Fruit fly (Drosophila melanogaster) whole organism, embryonic: Measurements from ENCODE around the gene Tim8.

ENCODE experiments used
- CG1024 ChIP-seq: fragments of 200-800 bp; sonication (Bioruptor generic); IDR thresholded peaks from 2 replicates; pipeline ENCODE4 v1.3.6; 2022; ENCODE audit warnings: missing biosample characterization, missing genetic modification characterization
- CG11504 ChIP-seq: fragments of 200-800 bp; sonication (Bioruptor generic); optimal IDR thresholded peaks from 3 replicates; lab custom pipeline; 2019; ENCODE audit warnings: missing biosample characterization, mild to moderate bottlenecking, missing genetic modification characterization, moderate library complexity
- CG11695 ChIP-seq: fragments of 200-800 bp; sonication (Bioruptor generic); IDR thresholded peaks from 3 replicates; pipeline ENCODE4 v1.3.6; 2022; ENCODE audit warnings: missing biosample characterization, missing genetic modification characterization
- CG12659 ChIP-seq: fragments of 200-800 bp; sonication (Bioruptor generic); optimal IDR thresholded peaks from 3 replicates; lab custom pipeline; 2017; ENCODE audit warnings: mild to moderate bottlenecking, missing biosample characterization, missing genetic modification reagents, missing genetic modification characterization
- CG1529 ChIP-seq: fragments of 200-800 bp; sonication (Bioruptor generic); optimal IDR thresholded peaks from 3 replicates; lab custom pipeline; 2018; ENCODE audit warnings: missing biosample characterization, missing genetic modification characterization
- CG15696 ChIP-seq: fragments of 200-800 bp; sonication (Bioruptor generic); optimal IDR thresholded peaks from 2 replicates; lab custom pipeline; 2019; ENCODE audit warnings: missing biosample characterization, mild to moderate bottlenecking, missing genetic modification characterization, moderate library complexity
- CG32767 ChIP-seq: fragments of 200-800 bp; sonication (Bioruptor generic); IDR thresholded peaks from 2 replicates; pipeline ENCODE4 v1.3.6; 2022; ENCODE audit warnings: missing biosample characterization, missing genetic modification characterization
- CG3281 ChIP-seq: fragments of 200-800 bp; sonication (Bioruptor generic); optimal IDR thresholded peaks from 3 replicates; lab custom pipeline; 2017; ENCODE audit warnings: missing biosample characterization, mild to moderate bottlenecking, missing genetic modification characterization
- CG4328 ChIP-seq: fragments of 200-800 bp; sonication (Bioruptor generic); optimal IDR thresholded peaks from 3 replicates; lab custom pipeline; 2017; ENCODE audit warnings: missing biosample characterization, missing genetic modification reagents, missing genetic modification characterization
- CG6272 ChIP-seq: fragments of 200-800 bp; sonication (Bioruptor generic); IDR thresholded peaks from 2 replicates; pipeline ENCODE4 v1.3.6; 2022; ENCODE audit warnings: missing biosample characterization, missing genetic modification characterization
- CG7786 ChIP-seq: fragments of 200-800 bp; sonication (Bioruptor generic); optimal IDR thresholded peaks from 2 replicates; lab custom pipeline; 2016; ENCODE audit warnings: missing biosample characterization, missing genetic modification characterization
- CG8478 ChIP-seq: fragments of >200 bp; optimal IDR thresholded peaks from 2 replicates; lab custom pipeline; 2018
- CG9215 ChIP-seq: fragments of 200-800 bp; sonication (Bioruptor generic); IDR thresholded peaks from 2 replicates; pipeline ENCODE4 v1.3.6; 2022; ENCODE audit warnings: missing biosample characterization, missing genetic modification characterization
- CG9437 ChIP-seq: fragments of 200-800 bp; sonication (Bioruptor generic); optimal IDR thresholded peaks from 2 replicates; lab custom pipeline; 2018; ENCODE audit warnings: missing biosample characterization, mild to moderate bottlenecking, missing genetic modification characterization
- Chrac-16 ChIP-seq: fragments of 200-800 bp; sonication (Bioruptor generic); optimal IDR thresholded peaks from 3 replicates; lab custom pipeline; 2016; ENCODE audit warnings: missing biosample characterization, missing genetic modification characterization
- Gug ChIP-seq: fragments of 200-800 bp; sonication (Bioruptor generic); IDR thresholded peaks from 4 replicates; pipeline ENCODE4 v1.3.6; 2022; ENCODE audit warnings: missing biosample characterization, missing genetic modification characterization
- Hmx ChIP-seq: fragments of 200-800 bp; sonication (Bioruptor generic); optimal IDR thresholded peaks from 2 replicates; lab custom pipeline; 2016; ENCODE audit warnings: missing biosample characterization, missing genetic modification characterization
- Hr51 ChIP-seq, 2 experiments: fragments of 200-800 bp; sonication (Bioruptor generic); optimal IDR thresholded peaks; 2 replicates in 1 of 2; 3 replicates in 1 of 2; lab custom pipeline; 2016 to 2018; ENCODE audit warnings: missing biosample characterization in 2 of 2, missing genetic modification characterization in 2 of 2, mild to moderate bottlenecking in 1 of 2, moderate library complexity in 1 of 2
- Lhr ChIP-seq: fragments of 200-800 bp; sonication (Bioruptor generic); optimal IDR thresholded peaks from 3 replicates; lab custom pipeline; 2017; ENCODE audit warnings: mild to moderate bottlenecking, missing biosample characterization, missing genetic modification reagents, missing genetic modification characterization
- Myb ChIP-seq: fragments of 200-800 bp; sonication (Bioruptor generic); optimal IDR thresholded peaks from 2 replicates; lab custom pipeline; 2016; ENCODE audit warnings: missing biosample characterization, missing genetic modification characterization
- NC2β ChIP-seq: fragments of 200-800 bp; sonication (Bioruptor generic); optimal IDR thresholded peaks from 2 replicates; lab custom pipeline; 2016; ENCODE audit warnings: missing biosample characterization, missing genetic modification characterization
- Oli ChIP-seq: fragments of 200-800 bp; sonication (Bioruptor generic); optimal IDR thresholded peaks from 2 replicates; lab custom pipeline; 2018; ENCODE audit warnings: missing biosample characterization, mild to moderate bottlenecking, missing genetic modification characterization, moderate library complexity
- Rfx ChIP-seq: fragments of 200-800 bp; sonication (Bioruptor generic); IDR thresholded peaks from 2 replicates; pipeline ENCODE4 v1.3.6; 2022; ENCODE audit warnings: missing biosample characterization, missing genetic modification characterization
- Ssrp ChIP-seq: fragments of 200-800 bp; sonication (Bioruptor generic); optimal IDR thresholded peaks from 2 replicates; lab custom pipeline; 2018; ENCODE audit warnings: missing biosample characterization, mild to moderate bottlenecking, missing genetic modification characterization, moderate library complexity
- bab2 ChIP-seq: fragments of 200-800 bp; sonication (Bioruptor generic); optimal IDR thresholded peaks from 2 replicates; lab custom pipeline; 2016; ENCODE audit warnings: missing biosample characterization, missing genetic modification characterization
- cas ChIP-seq: fragments of 200-800 bp; sonication (Bioruptor generic); IDR thresholded peaks from 2 replicates; pipeline ENCODE4 v1.3.6; 2022; ENCODE audit warnings: missing biosample characterization, missing genetic modification characterization
- ci ChIP-seq: fragments of 200-800 bp; sonication (Bioruptor generic); IDR thresholded peaks from 3 replicates; pipeline ENCODE4 v1.3.6; 2022; ENCODE audit warnings: missing biosample characterization, missing genetic modification characterization
- dm ChIP-seq: fragments of 200-800 bp; sonication (Bioruptor generic); optimal IDR thresholded peaks from 3 replicates; lab custom pipeline; 2016; ENCODE audit warnings: missing biosample characterization, missing genetic modification characterization
- dysf ChIP-seq: fragments of 200-800 bp; sonication (Bioruptor generic); IDR thresholded peaks from 3 replicates; pipeline ENCODE4 v1.3.6; 2022; ENCODE audit warnings: missing biosample characterization, missing genetic modification characterization
- hkb ChIP-seq, 2 experiments: fragments of 200-800 bp in 1 of 2; fragments of >200 bp in 1 of 2; sonication (Bioruptor generic) in 1 of 2; IDR thresholded peaks in 1 of 2; optimal IDR thresholded peaks in 1 of 2; 2 replicates each; pipeline versions ENCODE4 v1.3.6 to Lab custom; 2017 to 2022; ENCODE audit warnings: missing biosample characterization in 1 of 2, missing genetic modification characterization in 1 of 2
- jumu ChIP-seq: fragments of 200-800 bp; sonication (Bioruptor generic); optimal IDR thresholded peaks from 3 replicates; lab custom pipeline; 2016; ENCODE audit warnings: missing biosample characterization, missing genetic modification characterization
- lmd ChIP-seq: fragments of 200-800 bp; sonication (Bioruptor generic); IDR thresholded peaks from 2 replicates; pipeline ENCODE4 v1.3.6; 2022; ENCODE audit warnings: missing biosample characterization, missing genetic modification characterization
- lov ChIP-seq, 2 experiments: fragments of 200-800 bp in 1 of 2; fragments of >200 bp in 1 of 2; sonication (Bioruptor generic) in 1 of 2; IDR thresholded peaks in 1 of 2; optimal IDR thresholded peaks in 1 of 2; 2 replicates in 1 of 2; 3 replicates in 1 of 2; pipeline versions ENCODE4 v1.3.6 to Lab custom; 2017 to 2022; ENCODE audit warnings: missing biosample characterization in 1 of 2, missing genetic modification characterization in 1 of 2
- phol ChIP-seq: fragments of 200-800 bp; sonication (Bioruptor generic); optimal IDR thresholded peaks from 3 replicates; lab custom pipeline; 2018; ENCODE audit warnings: missing biosample characterization, mild to moderate bottlenecking, missing genetic modification characterization, moderate library complexity
- pnt ChIP-seq: fragments of 200-800 bp; sonication (Bioruptor generic); optimal IDR thresholded peaks from 3 replicates; lab custom pipeline; 2016; ENCODE audit warnings: missing biosample characterization, missing genetic modification characterization
- pros ChIP-seq: fragments of 200-800 bp; sonication (Bioruptor generic); optimal IDR thresholded peaks from 3 replicates; lab custom pipeline; 2019; ENCODE audit warnings: missing biosample characterization, mild to moderate bottlenecking, missing genetic modification characterization, moderate library complexity
- seq ChIP-seq: fragments of 200-800 bp; sonication (Bioruptor generic); IDR thresholded peaks from 2 replicates; pipeline ENCODE4 v1.3.6; 2022; ENCODE audit warnings: missing biosample characterization, missing genetic modification characterization
- so ChIP-seq: fragments of 200-800 bp; sonication (Bioruptor generic); IDR thresholded peaks from 3 replicates; pipeline ENCODE4 v1.3.6; 2022; ENCODE audit warnings: missing biosample characterization, missing genetic modification characterization
- tio ChIP-seq: fragments of 200-800 bp; sonication (Bioruptor generic); optimal IDR thresholded peaks from 2 replicates; lab custom pipeline; 2017; ENCODE audit warnings: missing biosample characterization, missing genetic modification characterization, inconsistent platforms
- tup ChIP-seq: fragments of 200-800 bp; sonication (Bioruptor generic); optimal IDR thresholded peaks from 2 replicates; lab custom pipeline; 2016; ENCODE audit warnings: missing biosample characterization, mild to moderate bottlenecking, missing genetic modification characterization, moderate library complexity
- usp ChIP-seq: fragments of >200 bp; optimal IDR thresholded peaks from 2 replicates; lab custom pipeline; 2017; ENCODE audit warnings: missing biosample characterization, missing genetic modification characterization
- vvl ChIP-seq: fragments of 200-800 bp; sonication (Bioruptor generic); IDR thresholded peaks from 2 replicates; pipeline ENCODE4 v1.3.6; 2022; ENCODE audit warnings: missing biosample characterization, missing genetic modification characterization

The Tim8 gene

dm6 chrX:11340719-11341322, 27.4 kb upstream of the Tim8 start (continued):
- TF ChIP-seq dm (GFP tag; lab: Kevin White, UChicago) = peak; percentile 1
- TF ChIP-seq CG32767 = no peak
- peak; percentile 53; the same call in 1 of the 3 replicates for TF ChIP-seq ci
- TF ChIP-seq Rfx (GFP tag; lab: Robert Waterston, UW) = no peak
- TF ChIP-seq pnt (GFP tag; lab: Kevin White, UChicago) = peak; percentile 12
- TF ChIP-seq CG15696 (tag; lab: Kevin White, UChicago) = no peak
- TF ChIP-seq CG4328 (GFP tag; lab: Kevin White, UChicago) = no peak
- no peak for TF ChIP-seq cas (GFP tag; lab: Robert Waterston, UW)
- TF ChIP-seq CG8478 (lab: Kevin White, UChicago) = no peak
- 0 out of 2 replicates have a peak, but pooled peaks have one; percentile 16 for TF ChIP-seq seq
- no peak for TF ChIP-seq tup (GFP tag; lab: Kevin White, UChicago)
- peak; percentile 14 for TF ChIP-seq CG9437
- TF ChIP-seq dysf (GFP tag; lab: Robert Waterston, UW) = 0 out of 3 replicates have a peak, but pooled peaks have one; percentile 26
- peak in 1 of 2 experiments; percentile 13 for TF ChIP-seq Hr51 (GFP tag; optimal IDR thresholded peaks at IDR 0.05; lab: Kevin White, UChicago)
- TF ChIP-seq CG1529 (GFP tag; lab: Kevin White, UChicago) = no peak
- no peak for TF ChIP-seq so (GFP tag; lab: Robert Waterston, UW)
- no peak for TF ChIP-seq hkb (optimal IDR thresholded peaks at IDR 0.05; lab: Kevin White, UChicago)
- no peak for TF ChIP-seq hkb (GFP tag; IDR thresholded peaks at IDR 0.05; lab: Robert Waterston, UW)
- TF ChIP-seq Chrac-16 (GFP tag; lab: Kevin White, UChicago) = peak; percentile 9
- TF ChIP-seq phol (tag; lab: Kevin White, UChicago) = peak; percentile 4
- TF ChIP-seq jumu (GFP tag; lab: Kevin White, UChicago) = no peak
- TF ChIP-seq Ssrp (tag; lab: Kevin White, UChicago) = no peak
- no peak for TF ChIP-seq CG6272 (GFP tag; lab: Robert Waterston, UW)
- TF ChIP-seq bab2 = peak; percentile 6
- peak; percentile 13; the same call in 1 of the 2 replicates for TF ChIP-seq vvl (GFP tag; lab: Robert Waterston, UW)
- TF ChIP-seq usp (GFP tag; lab: Kevin White, UChicago) = no peak
- peak; percentile 7 for TF ChIP-seq pros
- peak; percentile 12 for TF ChIP-seq CG7786 (GFP tag; lab: Kevin White, UChicago)
- no peak for TF ChIP-seq Myb
- TF ChIP-seq CG3281 (GFP tag; lab: Kevin White, UChicago) = peak; percentile 1
- TF ChIP-seq Gug (GFP tag; lab: Robert Waterston, UW) = peak; percentile 2; the same call in 1 of the 4 replicates
- no peak for TF ChIP-seq CG11695 (GFP tag; lab: Robert Waterston, UW)
- 0 out of 2 replicates have a peak, but pooled peaks have one; percentile 5 for TF ChIP-seq lmd
- no peak for TF ChIP-seq lov (optimal IDR thresholded peaks at IDR 0.05; lab: Kevin White, UChicago)
- TF ChIP-seq lov (GFP tag; IDR thresholded peaks at IDR 0.05; lab: Robert Waterston, UW) = no peak
- no peak for TF ChIP-seq NC2β (GFP tag; lab: Kevin White, UChicago)
- TF ChIP-seq CG12659 (GFP tag; lab: Kevin White, UChicago) = peak; percentile 7
- no peak for TF ChIP-seq Hmx (GFP tag; lab: Kevin White, UChicago)
- no peak for TF ChIP-seq Lhr (GFP tag; lab: Kevin White, UChicago)
- peak; percentile 66 for TF ChIP-seq CG9215 (GFP tag; lab: Robert Waterston, UW)
- TF ChIP-seq CG11504 (tag; lab: Kevin White, UChicago) = peak; percentile 34
- peak; percentile 20 for TF ChIP-seq Oli
- 0 out of 2 replicates have a peak, but pooled peaks have one; percentile 12 for TF ChIP-seq CG1024 (GFP tag; lab: Robert Waterston, UW)
- no peak for TF ChIP-seq tio (GFP tag; lab: Kevin White, UChicago)
